Fruit fly (Drosophila melanogaster) whole organism, pupa: Measurements from ENCODE around the gene barr.

Experiments used
- CG10348 ChIP-seq: fragments of 200-800 bp; sonication (Bioruptor generic); IDR thresholded peaks from 2 replicates; pipeline ENCODE4 v1.3.6; 2022; ENCODE audit warnings: missing biosample characterization, missing genetic modification characterization
- CG13204 ChIP-seq: fragments of 200-800 bp; sonication (Bioruptor generic); optimal IDR thresholded peaks from 2 replicates; lab custom pipeline; 2018; ENCODE audit warnings: missing biosample characterization, mild to moderate bottlenecking, missing genetic modification characterization, moderate library complexity
- CG34367 ChIP-seq: fragments of 200-800 bp; sonication (Bioruptor generic); optimal IDR thresholded peaks from 2 replicates; lab custom pipeline; 2018; ENCODE audit warnings: missing biosample characterization, mild to moderate bottlenecking, missing genetic modification characterization
- CG8159 ChIP-seq: fragments of 200-800 bp; sonication (Bioruptor generic); optimal IDR thresholded peaks from 3 replicates; lab custom pipeline; 2018; ENCODE audit warnings: missing biosample characterization, mild to moderate bottlenecking, missing genetic modification characterization, moderate library complexity
- EcR ChIP-seq: fragments of 200-800 bp; sonication (Bioruptor generic); optimal IDR thresholded peaks from 3 replicates; lab custom pipeline; 2019; ENCODE audit warnings: missing biosample characterization, missing genetic modification characterization, mild to moderate bottlenecking, moderate library complexity, missing genetic modification reagents
- Ets98B ChIP-seq: fragments of 200-800 bp; sonication (Bioruptor generic); IDR thresholded peaks from 2 replicates; pipeline ENCODE4 v1.3.6; 2022; ENCODE audit warnings: missing biosample characterization, missing genetic modification characterization
- gl ChIP-seq: fragments of 200-800 bp; sonication (Bioruptor generic); optimal IDR thresholded peaks from 2 replicates; lab custom pipeline; 2018; ENCODE audit warnings: missing biosample characterization, mild to moderate bottlenecking, missing genetic modification characterization
- rn ChIP-seq: fragments of 200-800 bp; sonication (Bioruptor generic); IDR thresholded peaks from 2 replicates; pipeline ENCODE4 v1.3.6; 2022; ENCODE audit warnings: missing biosample characterization, missing genetic modification characterization

dm6 chr2L:20091094-20091679 is 30.0 kb upstream of the barr start, which contains the start of the genes CG10747 and Pyroxd1:
- TF ChIP-seq CG13204 (GFP tag; lab: Kevin White, UChicago) (no peak), CG34367 (tag; lab: Kevin White, UChicago) (peak; percentile 97), CG8159 (tag; lab: Kevin White, UChicago) (peak; percentile 99), Ets98B (GFP tag; lab: Robert Waterston, UW) (peak; percentile 97), gl (tag; lab: Kevin White, UChicago) (peak; percentile 92), CG10348 (peak; percentile 96), rn (GFP tag; lab: Robert Waterston, UW) (peak; percentile 96), EcR (peak; percentile 59)
